Worm (Caenorhabditis elegans) whole organism, L3 larva: ENCODE measurements around the gene ZK1240.1.

Experiments used
- ZK546.5 ChIP-seq: sonication (generic microtip); optimal IDR thresholded peaks from 2 replicates; lab custom pipeline; 2017; ENCODE audit warnings: missing biosample characterization, missing genetic modification characterization
- aly-2 ChIP-seq: fragments of 150-350 bp; optimal IDR thresholded peaks from 2 replicates; lab custom pipeline; 2014; ENCODE audit warnings: missing biosample characterization, missing genetic modification characterization
- ama-1 ChIP-seq: fragments of 150-350 bp; optimal IDR thresholded peaks from 2 replicates; lab custom pipeline; 2018
- ceh-16 ChIP-seq: sonication (generic microtip); optimal IDR thresholded peaks from 2 replicates; lab custom pipeline; 2017; ENCODE audit warnings: missing biosample characterization, missing genetic modification characterization
- ceh-28 ChIP-seq: fragments of 150-350 bp; optimal IDR thresholded peaks from 2 replicates; lab custom pipeline; 2014; ENCODE audit warnings: missing biosample characterization, missing genetic modification reagents, missing genetic modification characterization
- daf-12 ChIP-seq: fragments of 150-350 bp; optimal IDR thresholded peaks from 2 replicates; lab custom pipeline; 2014; ENCODE audit warnings: missing biosample characterization, missing genetic modification reagents, missing genetic modification characterization
- egl-5 ChIP-seq: fragments of 150-350 bp; optimal IDR thresholded peaks from 2 replicates; lab custom pipeline; 2017; ENCODE audit warnings: missing biosample characterization, missing genetic modification reagents, missing genetic modification characterization, inconsistent platforms
- elt-2 ChIP-seq: sonication (generic microtip); optimal IDR thresholded peaks from 2 replicates; lab custom pipeline; 2016; ENCODE audit warnings: missing genetic modification reagents, mild to moderate bottlenecking, missing genetic modification characterization, missing compliant biosample characterization
- elt-3 ChIP-seq, 3 experiments: fragments of 150-350 bp in 1 of 3; sonication (generic microtip) in 2 of 3; optimal IDR thresholded peaks; 2 replicates in 2 of 3; 4 replicates in 1 of 3; lab custom pipeline; 2014 to 2017; ENCODE audit warnings: missing biosample characterization in 3 of 3, missing genetic modification characterization in 3 of 3
- eor-1 ChIP-seq, 2 experiments: fragments of 150-350 bp; optimal IDR thresholded peaks; 2 replicates each; lab custom pipeline; 2014 to 2018; ENCODE audit warnings: missing biosample characterization in 2 of 2, missing genetic modification characterization in 2 of 2
- fkh-2 ChIP-seq: fragments of 150-350 bp; optimal IDR thresholded peaks from 2 replicates; lab custom pipeline; 2014; ENCODE audit warnings: missing biosample characterization, missing genetic modification reagents, missing genetic modification characterization
- fos-1 ChIP-seq: fragments of 150-350 bp; optimal IDR thresholded peaks from 2 replicates; lab custom pipeline; 2014; ENCODE audit warnings: missing biosample characterization, missing genetic modification characterization
- hmg-11 ChIP-seq: sonication (generic microtip); optimal IDR thresholded peaks from 2 replicates; lab custom pipeline; 2016; ENCODE audit warnings: missing genetic modification characterization, missing compliant biosample characterization
- lin-15B ChIP-seq: fragments of 150-350 bp; optimal IDR thresholded peaks from 2 replicates; lab custom pipeline; 2014; ENCODE audit warnings: missing biosample characterization, missing genetic modification characterization
- lin-39 ChIP-seq: fragments of 150-350 bp; optimal IDR thresholded peaks from 2 replicates; lab custom pipeline; 2018; ENCODE audit warnings: missing biosample characterization, missing genetic modification reagents, missing genetic modification characterization
- lsy-12 ChIP-seq: sonication (generic microtip); optimal IDR thresholded peaks from 2 replicates; lab custom pipeline; 2016; ENCODE audit warnings: mild to moderate bottlenecking, missing genetic modification characterization, missing compliant biosample characterization
- mdl-1 ChIP-seq: fragments of 150-350 bp; optimal IDR thresholded peaks from 2 replicates; lab custom pipeline; 2014; ENCODE audit warnings: missing biosample characterization, missing genetic modification characterization
- mml-1 ChIP-seq: fragments of 150-350 bp; sonication (generic microtip); optimal IDR thresholded peaks from 3 replicates; lab custom pipeline; 2014; ENCODE audit warnings: missing biosample characterization, missing genetic modification characterization
- nfya-1 ChIP-seq: sonication (generic microtip); optimal IDR thresholded peaks from 2 replicates; lab custom pipeline; 2017; ENCODE audit warnings: missing genetic modification characterization, mild to moderate bottlenecking, missing compliant biosample characterization, antibody characterized with exemption, moderate library complexity; ENCODE audit not compliant: insufficient read depth
- nhr-11 ChIP-seq: fragments of 150-350 bp; optimal IDR thresholded peaks from 2 replicates; lab custom pipeline; 2014; ENCODE audit warnings: missing biosample characterization, missing genetic modification characterization
- nhr-23 ChIP-seq: fragments of 150-350 bp; optimal IDR thresholded peaks from 2 replicates; lab custom pipeline; 2014; ENCODE audit warnings: missing biosample characterization, missing genetic modification reagents, missing genetic modification characterization
- nhr-237 ChIP-seq: fragments of 150-350 bp; optimal IDR thresholded peaks from 2 replicates; lab custom pipeline; 2014; ENCODE audit warnings: missing biosample characterization, missing genetic modification characterization
- nhr-28 ChIP-seq: fragments of 150-350 bp; optimal IDR thresholded peaks from 2 replicates; lab custom pipeline; 2014; ENCODE audit warnings: missing biosample characterization, missing genetic modification characterization
- nhr-76 ChIP-seq: fragments of 150-350 bp; sonication (generic microtip); optimal IDR thresholded peaks from 5 replicates; lab custom pipeline; 2014; ENCODE audit warnings: missing biosample characterization, missing genetic modification characterization
- nhr-77 ChIP-seq: fragments of 150-350 bp; optimal IDR thresholded peaks from 2 replicates; lab custom pipeline; 2014; ENCODE audit warnings: missing biosample characterization, missing genetic modification characterization
- pha-4 ChIP-seq: fragments of 150-350 bp; optimal IDR thresholded peaks from 2 replicates; lab custom pipeline; 2014; ENCODE audit warnings: missing biosample characterization, missing genetic modification reagents, missing genetic modification characterization
- pqm-1 ChIP-seq: fragments of 150-350 bp; optimal IDR thresholded peaks from 2 replicates; lab custom pipeline; 2017; ENCODE audit warnings: missing biosample characterization, missing genetic modification characterization, inconsistent platforms
- sea-2 ChIP-seq: fragments of 150-350 bp; sonication (generic microtip); optimal IDR thresholded peaks from 4 replicates; lab custom pipeline; 2014; ENCODE audit warnings: missing biosample characterization, missing genetic modification reagents, missing genetic modification characterization
- skn-1 ChIP-seq: fragments of 150-350 bp; optimal IDR thresholded peaks from 2 replicates; lab custom pipeline; 2014; ENCODE audit warnings: missing biosample characterization, missing genetic modification characterization
- snpc-4 ChIP-seq: fragments of 150-350 bp; optimal IDR thresholded peaks from 2 replicates; lab custom pipeline; 2014; ENCODE audit warnings: missing biosample characterization, missing genetic modification characterization
- ztf-11 ChIP-seq: fragments of 150-350 bp; optimal IDR thresholded peaks from 2 replicates; lab custom pipeline; 2014; ENCODE audit warnings: missing biosample characterization, missing genetic modification characterization

Gene ZK1240.1

DNA sequence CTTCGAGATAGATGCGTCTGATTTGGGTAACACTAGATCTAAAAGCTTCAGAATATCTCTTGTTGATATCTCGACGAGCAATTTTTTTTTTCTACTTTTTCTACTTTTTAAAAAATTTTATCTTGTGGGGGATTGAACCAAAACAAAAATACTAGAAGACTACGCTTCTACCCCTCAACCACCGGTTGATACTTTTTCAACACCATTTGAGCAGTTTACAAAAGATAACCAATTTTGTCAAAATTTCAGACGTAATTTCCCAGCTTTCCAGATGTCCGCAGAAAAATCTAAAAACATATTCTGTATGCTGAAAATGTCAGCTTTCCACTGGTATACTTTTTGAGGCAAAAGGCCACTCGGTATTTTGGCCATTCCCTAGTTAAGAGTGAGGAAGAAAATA lies 24.6 kb upstream of the ZK1240.1 start:
- no peak for TF ChIP-seq elt-3 (tag; optimal IDR thresholded peaks at IDR 0.05; lab: Kevin White, UChicago)
- no peak for TF ChIP-seq ZK546.5
- no peak for TF ChIP-seq nhr-76 (tag; lab: Kevin White, UChicago)
- no peak for TF ChIP-seq nhr-11 (tag; lab: Kevin White, UChicago)
- TF ChIP-seq ama-1, result no peak
- no peak for TF ChIP-seq mml-1 (tag; lab: Kevin White, UChicago)
- no peak for TF ChIP-seq elt-2
- TF ChIP-seq, all 47 proteins: peak for 0

DNA sequence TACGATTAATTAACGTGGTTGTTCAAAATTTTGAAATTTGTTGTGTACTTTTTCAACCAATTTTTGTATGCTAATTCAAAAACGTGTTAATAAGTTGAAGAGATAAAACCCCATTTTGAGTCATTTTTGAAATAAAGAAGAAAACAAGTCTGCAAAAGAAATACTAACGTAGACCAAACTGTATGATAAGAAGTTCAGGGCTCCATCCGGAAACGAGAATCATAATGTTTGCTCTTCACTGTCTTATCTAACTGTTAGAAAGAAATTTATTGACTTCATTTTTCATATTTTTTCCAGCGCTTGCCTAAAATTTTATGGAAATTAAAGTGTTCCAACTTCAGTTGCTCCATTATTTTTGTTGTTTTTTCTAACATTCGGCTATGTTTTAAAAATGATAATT lies 23.7 kb upstream of the ZK1240.1 start:
- no peak for TF ChIP-seq pha-4 (tag; lab: Kevin White, UChicago)
- no peak for TF ChIP-seq ztf-11 (tag; lab: Kevin White, UChicago)
- no peak for TF ChIP-seq sea-2 (GFP tag; lab: Kevin White, UChicago)
- TF ChIP-seq daf-12 (tag; lab: Kevin White, UChicago), result no peak
- no peak for TF ChIP-seq nhr-11 (tag; lab: Kevin White, UChicago)
- no peak for TF ChIP-seq ceh-16 (tag; lab: Kevin White, UChicago)
- no peak for TF ChIP-seq nhr-77 (tag; lab: Kevin White, UChicago)
- no peak for TF ChIP-seq lin-39 (tag; lab: Kevin White, UChicago)
- no peak for TF ChIP-seq snpc-4 (tag; lab: Kevin White, UChicago)
- TF ChIP-seq nhr-23 (tag; lab: Kevin White, UChicago), result no peak
- TF ChIP-seq pqm-1 (tag; lab: Kevin White, UChicago), result peak; percentile 59
- no peak for TF ChIP-seq mml-1 (tag; lab: Kevin White, UChicago)
- peak; percentile 56 for TF ChIP-seq elt-2
- TF ChIP-seq, all 47 proteins: peak for 2

- TF ChIP-seq mml-1 (tag; lab: Kevin White, UChicago) (no peak), elt-3 (tag; optimal IDR thresholded peaks at IDR 0.05; lab: Kevin White, UChicago) (no peak), skn-1 (tag; lab: Kevin White, UChicago) (no peak), ama-1 (no peak), fkh-2 (tag; lab: Kevin White, UChicago) (no peak), lin-15B (no peak), ceh-16 (tag; lab: Kevin White, UChicago) (no peak), eor-1 (tag; optimal IDR thresholded peaks at IDR 0.05; lab: Kevin White, UChicago) (no peak)
Observed at ce11 chrII:2306741-2307140, 22.5 kb upstream of the ZK1240.1 start, which contains the start of gene B0281.3. Gene B0281.3, plus strand, starts transcription at chrII:2307041.

DNA sequence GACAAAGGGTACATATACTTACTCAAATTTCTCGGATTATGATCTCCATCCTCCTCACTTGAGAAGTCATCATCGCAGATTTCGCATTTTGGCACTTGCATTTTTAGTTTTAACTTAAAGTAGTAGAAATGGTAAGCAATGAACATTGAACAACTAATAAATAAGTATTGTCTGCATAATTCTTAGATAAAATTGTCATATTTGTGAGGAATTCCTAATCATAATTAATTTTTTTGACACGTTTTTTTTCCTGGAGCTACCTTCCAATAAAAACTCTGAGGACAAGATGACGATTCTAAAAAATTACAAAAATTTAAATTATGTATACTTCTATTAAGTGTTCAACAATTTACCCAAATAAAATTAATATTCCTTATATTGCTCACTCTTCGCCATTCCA lies 16.4 kb upstream of the ZK1240.1 start, which contains the start of the genes trim-21 and B0281.1:
TSS of gene trim-21 (minus strand) at position 101 of the 400 bp plus-strand sequence.
TSS of gene B0281.1 (plus strand) at position 321 of the 400 bp plus-strand sequence.
- TF ChIP-seq ceh-28 (tag; lab: Kevin White, UChicago), result no peak
- TF ChIP-seq nhr-23 (tag; lab: Kevin White, UChicago), result no peak
- no peak for TF ChIP-seq elt-3 (tag; optimal IDR thresholded peaks at IDR 0.05; lab: Kevin White, UChicago)
- no peak for TF ChIP-seq pqm-1 (tag; lab: Kevin White, UChicago)
- no peak for TF ChIP-seq mdl-1 (tag; lab: Kevin White, UChicago)
- no peak for TF ChIP-seq ZK546.5
- TF ChIP-seq nhr-28 (tag; lab: Kevin White, UChicago), result no peak
- TF ChIP-seq fos-1 (tag; lab: Kevin White, UChicago), result no peak
- no peak for TF ChIP-seq nhr-237 (tag; lab: Kevin White, UChicago)
- TF ChIP-seq egl-5 (tag; lab: Kevin White, UChicago), result no peak
- TF ChIP-seq aly-2, result no peak
- no peak for TF ChIP-seq lsy-12 (tag; lab: Kevin White, UChicago)
- TF ChIP-seq pha-4 (tag; lab: Kevin White, UChicago), result no peak
- TF ChIP-seq nfya-1 (tag; lab: Kevin White, UChicago), result no peak
- no peak for TF ChIP-seq ama-1
- no peak for TF ChIP-seq hmg-11 (tag; lab: Kevin White, UChicago)
- TF ChIP-seq eor-1 (tag; optimal IDR thresholded peaks at IDR 0.05; lab: Kevin White, UChicago), result no peak
- no peak for TF ChIP-seq fkh-2 (tag; lab: Kevin White, UChicago)
- TF ChIP-seq ztf-11 (tag; lab: Kevin White, UChicago), result no peak

ce11 chrII:2317883-2318357 lies 11.3 kb upstream of the ZK1240.1 start, which contains the start of the genes ZK1240.5 and ZK1240.9:
Gene ZK1240.5, minus strand, starts transcription at chrII:2317933.
Gene ZK1240.9, plus strand, starts transcription at chrII:2318189.
- TF ChIP-seq elt-2 (peak; percentile 74), skn-1 (tag; lab: Kevin White, UChicago) (no peak), nhr-76 (tag; lab: Kevin White, UChicago) (no peak), ceh-16 (tag; lab: Kevin White, UChicago) (no peak), nfya-1 (tag; lab: Kevin White, UChicago) (no peak), ceh-28 (tag; lab: Kevin White, UChicago) (no peak), nhr-237 (tag; lab: Kevin White, UChicago) (no peak)
